Worm (Caenorhabditis elegans) whole organism, L4/young adult: Measurements from ENCODE around the gene F54F7.10.

Experiments used
- W03F9.2 ChIP-seq: fragments of 150-350 bp; optimal IDR thresholded peaks from 2 replicates; lab custom pipeline; 2014; ENCODE audit warnings: missing biosample characterization, missing genetic modification characterization
- dao-5 ChIP-seq: sonication (generic microtip); optimal IDR thresholded peaks from 2 replicates; lab custom pipeline; 2016; ENCODE audit warnings: missing genotype, missing genetic modification characterization, moderate library complexity, missing compliant biosample characterization
- him-1 ChIP-seq: sonication (generic microtip); optimal IDR thresholded peaks from 2 replicates; lab custom pipeline; 2016; ENCODE audit warnings: missing genotype, missing genetic modification reagents, missing genetic modification characterization, missing compliant biosample characterization

DNA sequence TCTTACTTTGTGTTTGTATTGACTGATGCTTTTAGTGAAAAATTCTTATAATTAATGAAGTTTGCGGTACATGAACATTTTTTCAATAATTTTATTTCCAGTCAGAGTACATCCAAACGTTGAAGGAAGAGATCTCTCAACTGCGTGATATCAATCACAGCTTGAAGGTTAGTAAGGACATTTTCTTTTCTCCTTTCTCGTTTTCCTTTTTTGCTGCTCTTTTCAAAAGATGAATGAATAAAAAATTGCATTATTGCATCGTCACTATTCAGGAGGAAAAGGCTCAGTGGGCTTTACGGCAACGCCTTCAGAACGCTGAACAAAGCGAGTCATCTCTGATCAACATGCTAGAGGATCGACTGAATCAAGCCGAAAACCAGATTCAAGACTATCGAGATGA lies 36.5 kb upstream of the F54F7.10 start:
- TF ChIP-seq him-1 (tag; lab: Kevin White, UChicago) (no peak), W03F9.2 (tag; lab: Kevin White, UChicago) (no peak), dao-5 (no peak)
